Fruit fly (Drosophila melanogaster): ENCODE results near the gene CG4325.

The CG4325 gene

DNA sequence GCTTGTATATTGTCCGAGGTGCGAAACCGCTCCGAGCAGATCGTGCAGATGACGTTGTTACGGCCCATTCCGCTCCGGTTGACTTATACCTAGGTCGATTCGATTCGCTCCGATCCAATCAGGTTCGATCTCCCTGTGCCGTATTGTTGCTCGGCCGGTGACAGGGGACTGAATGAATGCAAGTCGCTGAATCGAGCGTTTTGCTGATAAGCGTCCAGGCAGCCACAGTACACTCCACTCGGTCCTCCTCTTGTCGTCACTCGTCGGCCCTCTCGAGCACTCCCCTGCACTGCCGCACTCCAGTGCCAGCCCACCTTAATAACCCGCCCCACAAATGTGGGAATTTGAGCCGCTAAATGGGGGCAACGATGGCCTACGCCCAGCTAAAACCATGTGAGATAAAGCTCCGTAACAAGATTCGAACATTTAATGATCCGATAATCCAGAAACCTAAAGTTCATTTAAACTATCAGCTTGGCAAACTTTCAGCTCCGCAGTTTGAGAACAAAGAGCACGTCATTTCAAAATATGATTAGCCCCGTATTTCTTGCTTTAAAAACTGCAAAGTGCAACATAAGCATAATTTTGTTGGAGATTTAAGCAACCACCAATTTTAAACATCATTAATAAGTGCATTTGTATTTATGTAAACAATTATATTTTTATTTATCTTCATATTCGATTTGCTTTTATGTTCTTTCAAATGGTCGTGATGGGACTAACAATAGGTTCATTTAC is at the start of gene CG4325:
Gene CG4325, minus strand, starts transcription at position 159 of the 738 bp plus-strand sequence.
- no peak for TF ChIP-seq CG17801 (GFP tag; optimal IDR thresholded peaks at IDR 0.05; ENCODE audit: partially characterized antibody)

DNA sequence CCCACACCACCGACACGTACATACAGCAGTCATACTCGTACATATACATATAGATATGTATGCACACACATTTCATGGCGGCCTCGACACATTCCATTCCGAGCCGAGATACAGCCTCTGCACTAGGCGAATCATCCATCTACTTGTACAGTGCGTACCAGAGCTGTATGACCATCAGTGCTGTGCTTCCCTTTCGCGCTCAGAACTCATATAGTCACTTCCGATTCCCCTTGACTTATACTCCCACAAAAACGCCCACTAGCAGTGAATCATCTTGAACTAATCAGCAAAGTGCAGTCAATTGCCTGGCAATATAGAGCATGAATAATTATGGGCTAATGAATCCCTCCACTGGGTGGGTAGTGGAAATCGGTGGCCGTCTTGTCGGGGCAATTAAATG is 46.2 kb upstream of the CG4325 start:
- TF ChIP-seq CG17801 (GFP tag; optimal IDR thresholded peaks at IDR 0.05; ENCODE audit: partially characterized antibody): no peak

DNA sequence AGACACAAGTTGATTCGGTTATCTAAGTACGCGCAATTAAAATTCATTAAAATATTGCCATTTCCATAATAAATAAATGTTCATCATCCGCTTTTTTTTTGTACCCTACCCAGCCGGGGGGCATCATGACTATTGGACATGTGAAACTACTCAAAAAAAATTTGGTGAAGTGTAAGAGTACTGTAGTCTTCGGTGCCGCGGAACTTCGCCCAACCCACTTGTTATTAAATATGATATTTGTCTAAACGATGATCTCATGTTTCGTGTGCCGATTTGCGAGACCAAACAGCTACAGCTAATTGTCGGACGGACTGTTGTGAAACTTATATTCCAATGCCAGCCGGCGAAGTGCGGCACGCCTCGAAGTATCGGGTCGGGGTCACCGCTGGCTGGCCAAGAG is 45.2 kb upstream of the CG4325 start:
- no peak for TF ChIP-seq CG17801 (GFP tag; optimal IDR thresholded peaks at IDR 0.05; ENCODE audit: partially characterized antibody)

DNA sequence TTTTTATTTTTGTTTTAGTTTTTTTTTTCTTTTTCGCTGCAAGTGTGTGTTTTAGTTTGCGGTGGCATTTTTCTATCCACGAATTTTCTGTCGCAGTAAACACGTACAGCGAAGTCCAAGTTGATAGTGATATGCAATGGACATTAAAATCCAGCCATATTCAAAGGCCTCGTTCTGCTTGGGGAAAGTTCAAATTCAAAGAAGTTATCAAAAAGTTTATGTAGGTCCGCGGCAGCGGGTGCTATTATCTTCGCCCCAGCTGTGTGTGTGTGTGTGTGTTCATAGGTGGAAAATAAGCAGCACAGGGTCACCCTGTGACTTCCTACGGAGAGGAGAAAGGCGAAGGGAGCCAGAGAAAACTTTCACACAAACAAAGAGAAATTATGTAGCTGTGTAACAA is 43.9 kb upstream of the CG4325 start:
- TF ChIP-seq CG17801 (GFP tag; optimal IDR thresholded peaks at IDR 0.05; ENCODE audit: partially characterized antibody): no peak

DNA sequence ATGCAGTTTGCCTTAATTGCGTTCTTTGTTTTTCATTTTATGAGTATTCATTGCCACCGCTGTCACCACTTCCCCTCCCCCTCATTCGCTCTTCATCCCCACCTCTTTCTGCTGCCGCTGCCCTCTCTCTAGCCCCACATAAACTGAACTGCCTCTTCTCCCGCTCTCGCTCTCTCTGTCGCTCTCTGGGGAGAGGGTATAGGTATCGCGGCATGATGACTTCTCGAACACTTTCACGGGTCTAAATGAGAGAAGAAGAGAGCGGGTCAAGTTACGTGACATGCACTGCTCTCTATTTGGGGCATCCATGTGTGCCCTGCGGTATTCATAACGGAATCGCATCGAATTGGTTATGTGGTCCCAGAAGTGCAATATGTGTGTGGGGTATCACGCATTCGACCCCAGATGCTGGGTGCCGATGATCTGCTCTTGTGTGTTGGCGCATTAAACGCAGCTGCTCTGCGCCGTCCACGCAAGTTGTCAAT is 40.1 kb upstream of the CG4325 start:
- TF ChIP-seq CG17801 (GFP tag; optimal IDR thresholded peaks at IDR 0.05; ENCODE audit: partially characterized antibody): peak; percentile 48

DNA sequence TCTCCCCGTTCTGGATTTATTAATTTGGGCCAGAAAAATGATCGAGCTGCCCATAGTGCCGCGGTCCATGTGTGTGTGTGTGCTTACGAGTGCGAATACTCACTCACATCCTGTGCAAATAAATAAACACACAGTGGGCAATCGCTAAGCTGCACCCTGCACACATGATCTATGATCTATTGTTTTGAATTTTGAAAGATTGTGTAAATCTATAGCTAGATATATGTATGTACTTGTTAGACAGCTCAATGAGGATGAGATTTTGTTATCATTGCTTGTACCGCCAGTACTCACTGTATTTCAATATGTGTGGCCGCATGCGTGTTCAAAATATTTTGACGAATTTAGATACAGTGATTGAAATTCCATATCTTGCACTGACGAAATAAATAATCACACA is 39.5 kb upstream of the CG4325 start:
- TF ChIP-seq CG17801 (GFP tag; optimal IDR thresholded peaks at IDR 0.05; ENCODE audit: partially characterized antibody): peak; percentile 81

DNA sequence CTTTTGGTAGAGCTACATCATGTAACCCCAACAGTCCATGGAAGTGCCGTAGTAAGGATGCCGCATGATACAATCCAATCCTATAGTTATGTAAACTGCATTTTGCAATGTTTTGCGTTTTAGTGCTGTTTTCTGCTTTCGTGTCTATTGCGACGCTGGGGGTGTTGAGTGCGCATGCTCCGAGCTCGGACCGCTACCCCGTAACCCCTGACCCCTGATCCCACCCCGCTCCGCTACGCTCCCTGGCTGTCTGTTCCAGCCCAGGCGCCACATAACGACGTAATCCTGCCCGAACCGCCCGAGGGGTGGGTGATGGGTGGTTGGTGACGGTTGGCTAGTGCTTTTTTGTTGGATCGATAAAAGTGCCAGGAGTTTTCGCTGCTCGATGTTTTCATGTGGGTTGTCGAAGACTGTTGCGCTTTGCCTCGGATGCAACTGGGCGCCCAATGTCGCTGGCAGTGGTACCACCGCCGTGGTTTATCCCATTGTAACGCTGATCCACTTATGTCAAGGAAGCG is 38.3 kb upstream of the CG4325 start:
- TF ChIP-seq CG17801 (GFP tag; optimal IDR thresholded peaks at IDR 0.05; ENCODE audit: partially characterized antibody): no peak

DNA sequence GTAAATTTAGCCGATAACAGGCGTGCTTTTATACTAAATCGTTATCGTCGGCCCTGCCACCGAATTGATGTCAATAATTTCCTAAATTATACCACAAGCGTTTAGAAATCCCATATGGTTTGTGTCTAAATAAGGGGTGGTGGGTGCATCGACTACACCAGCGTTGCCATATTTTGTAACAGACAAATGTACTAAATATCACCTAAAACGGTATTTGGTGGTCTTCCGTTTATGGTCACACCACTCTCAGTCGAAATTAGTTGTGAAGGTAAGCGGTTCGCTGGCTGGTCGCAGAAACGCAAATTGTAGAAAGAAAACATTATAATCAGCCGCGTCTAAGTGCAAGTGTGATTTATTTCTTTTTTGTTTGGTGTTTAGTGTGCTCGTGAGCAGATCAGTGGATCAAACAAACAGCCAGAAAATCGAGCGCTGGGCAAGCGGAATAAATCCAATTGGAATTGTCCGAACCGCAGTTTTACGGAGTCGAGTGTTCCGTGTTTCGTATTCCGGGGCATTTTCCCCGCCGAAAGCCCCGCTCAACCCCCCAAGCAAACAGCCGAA is 36.8 kb upstream of the CG4325 start, which contains the start of the genes CG16903 and Unc-76:
Gene CG16903, minus strand, starts transcription at position 39 of the 561 bp plus-strand sequence.
Gene Unc-76, plus strand, starts transcription at position 244 of the 561 bp plus-strand sequence.
- TF ChIP-seq CG17801 (GFP tag; optimal IDR thresholded peaks at IDR 0.05; ENCODE audit: partially characterized antibody): peak; percentile 88

DNA sequence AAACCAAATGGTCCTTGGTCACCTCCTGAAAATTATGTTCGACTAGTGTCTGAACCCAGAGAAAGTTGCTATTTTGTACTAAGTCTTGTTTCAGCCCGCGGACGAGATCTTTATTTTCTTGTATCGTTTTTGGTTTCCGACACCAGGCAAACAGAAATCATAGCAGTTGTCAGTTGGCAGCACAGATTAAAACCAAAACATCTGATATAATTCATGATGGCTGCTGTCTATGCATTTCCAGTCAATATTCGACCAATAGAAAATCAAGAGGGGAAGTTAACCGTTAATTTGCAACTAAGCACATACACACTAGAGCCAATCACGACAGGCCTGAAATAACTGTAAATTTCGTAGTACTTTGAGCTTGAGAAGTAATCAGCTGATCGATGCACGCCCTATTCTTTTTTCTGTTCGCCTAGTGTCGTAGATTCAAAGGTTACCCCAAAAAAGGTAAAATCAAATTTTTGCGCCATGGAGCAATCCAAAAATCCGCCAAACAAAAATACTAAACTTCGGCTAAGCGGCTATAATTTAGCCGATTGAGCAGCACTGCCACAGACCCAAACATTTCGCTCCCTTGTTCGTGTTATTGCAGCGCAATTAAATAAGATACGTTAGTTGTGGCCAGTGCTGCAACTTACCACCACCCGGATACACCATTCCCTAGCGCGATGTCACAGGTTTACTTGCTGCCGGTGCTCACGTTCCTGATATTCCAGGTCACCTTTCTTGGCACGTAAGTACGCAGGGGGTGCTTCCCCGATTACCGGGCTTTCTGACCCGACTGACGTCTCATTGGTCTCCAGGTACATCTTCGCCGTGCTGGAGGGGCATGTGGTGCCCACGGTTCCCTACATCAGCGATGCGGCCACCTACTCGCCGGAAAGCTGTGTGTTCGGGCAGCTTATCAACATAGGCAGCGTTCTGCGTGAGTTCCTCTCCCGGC is 33.1 kb upstream of the CG4325 start, which contains the start of gene CG4025:
Gene CG4025, plus strand, starts transcription at position 555 of the 946 bp plus-strand sequence.
- no peak for TF ChIP-seq CG17801 (GFP tag; optimal IDR thresholded peaks at IDR 0.05; ENCODE audit: partially characterized antibody)

DNA sequence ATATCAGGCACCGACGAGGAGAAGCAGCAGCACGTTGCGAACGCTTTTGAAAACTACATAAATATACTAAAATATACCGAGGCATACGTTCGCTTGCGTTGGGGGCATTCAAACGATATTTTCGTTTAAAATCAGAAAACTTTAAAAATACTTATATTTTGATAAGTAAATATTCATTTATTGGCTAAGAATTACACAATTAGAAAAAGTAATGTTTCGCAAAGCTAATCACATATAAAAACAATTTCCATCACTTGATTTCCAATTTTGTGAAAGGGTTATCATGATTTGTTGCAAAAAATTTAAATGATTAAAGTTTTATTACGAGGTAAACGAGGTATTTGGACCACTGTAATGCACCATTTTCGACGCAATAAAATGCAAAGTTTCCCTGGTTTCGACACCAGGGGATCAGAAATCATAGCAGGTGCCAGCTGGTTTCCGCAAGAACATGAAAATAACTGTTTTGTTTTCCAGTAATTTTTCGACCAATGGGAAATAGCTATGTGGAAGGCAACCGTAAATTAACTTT is 32.3 kb upstream of the CG4325 start, which contains the start of gene CG4045:
Gene CG4045, minus strand, starts transcription at position 55 of the 532 bp plus-strand sequence.
- TF ChIP-seq CG17801 (GFP tag; optimal IDR thresholded peaks at IDR 0.05; ENCODE audit: partially characterized antibody): peak; percentile 77

DNA sequence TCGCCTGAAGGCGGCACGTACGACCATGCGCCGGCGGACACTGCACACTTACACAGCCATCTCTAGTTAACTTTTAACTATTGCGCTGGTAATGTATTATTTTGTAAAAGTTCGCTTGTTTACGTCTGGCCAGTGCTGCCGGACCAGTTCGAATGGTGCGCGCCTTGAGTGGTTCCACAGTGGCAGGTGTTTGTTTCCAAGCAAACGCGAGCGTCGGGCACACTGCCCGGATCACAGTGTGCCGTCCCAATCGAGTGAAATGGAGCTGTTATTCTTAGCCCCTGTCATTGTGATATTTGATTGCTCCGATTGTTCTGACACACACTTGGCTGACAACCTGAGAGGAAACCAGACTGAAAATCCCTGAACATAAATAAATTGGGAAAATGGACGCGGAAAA is 29.7 kb upstream of the CG4325 start, which contains the start of gene CG4199:
Gene CG4199, minus strand, starts transcription at position 159 of the 400 bp plus-strand sequence.
- TF ChIP-seq CG17801 (GFP tag; optimal IDR thresholded peaks at IDR 0.05; ENCODE audit: partially characterized antibody): peak; percentile 55

DNA sequence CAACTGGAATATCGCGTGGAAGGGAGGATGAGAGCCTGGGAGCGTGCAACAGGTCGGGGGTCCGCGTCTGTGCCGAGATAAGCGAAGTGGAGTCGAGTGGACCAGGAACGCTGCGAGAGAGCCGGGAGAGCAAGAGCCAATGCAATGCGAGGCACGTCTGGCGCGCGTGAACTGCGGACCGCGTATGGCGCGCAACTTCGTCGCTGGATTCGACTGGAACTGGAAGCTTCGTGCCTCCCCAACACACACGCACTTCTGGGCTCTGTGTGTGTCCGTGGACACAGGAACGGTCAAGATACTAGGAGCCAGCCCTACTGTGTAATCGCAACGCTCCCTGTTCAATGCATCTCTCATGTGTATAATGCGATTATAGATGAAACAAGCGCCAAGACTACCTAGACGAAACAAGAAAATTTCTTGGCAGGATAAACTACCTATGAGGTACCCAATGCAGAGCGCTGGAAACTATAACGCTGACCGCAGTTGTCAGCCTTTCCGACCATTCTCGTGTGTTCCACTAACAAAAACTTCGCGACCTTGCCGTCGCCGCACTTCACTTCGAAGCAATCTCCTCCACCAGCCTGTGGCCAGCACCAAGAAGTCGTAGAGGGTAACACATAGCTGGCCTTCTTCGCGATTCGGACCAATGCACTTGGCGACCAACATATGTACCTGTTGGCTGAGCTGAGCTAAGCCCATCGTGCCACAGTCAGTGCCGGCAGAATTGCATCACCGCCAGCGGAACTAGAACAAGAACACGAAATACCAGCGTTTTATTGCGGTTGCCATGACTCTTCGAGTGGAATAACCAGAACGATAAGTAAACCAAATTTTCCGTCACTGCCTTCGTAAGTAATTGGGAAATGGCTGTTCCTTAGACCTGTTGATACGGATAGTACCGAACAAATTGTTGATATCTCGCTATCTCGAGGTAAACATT is 28.5 kb upstream of the CG4325 start, which contains the start of gene Rtca:
Gene Rtca, plus strand, starts transcription at position 536 of the 940 bp plus-strand sequence.
- TF ChIP-seq CG17801 (GFP tag; optimal IDR thresholded peaks at IDR 0.05; ENCODE audit: partially characterized antibody): no peak

DNA sequence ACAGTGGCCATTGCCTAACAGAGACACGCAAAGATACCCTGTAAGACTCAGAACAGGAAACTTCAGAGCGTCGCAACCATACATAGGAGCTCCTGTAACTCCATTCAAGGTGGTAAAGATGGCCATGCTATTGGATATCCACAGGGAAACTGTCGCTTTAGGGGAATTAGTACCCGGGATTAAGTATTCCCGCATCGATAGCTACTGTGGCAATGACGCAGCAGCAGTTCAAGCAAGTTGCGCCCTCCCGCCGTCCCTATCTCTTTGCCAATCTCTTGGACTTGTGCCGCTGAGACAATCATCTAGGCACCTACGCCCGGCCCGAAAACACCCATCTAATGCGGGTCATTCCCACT is 27.1 kb upstream of the CG4325 start:
- peak; percentile 72 for TF ChIP-seq CG17801 (GFP tag; optimal IDR thresholded peaks at IDR 0.05; ENCODE audit: partially characterized antibody)

All from ovary, adult (tissue).